Worm (Caenorhabditis elegans) whole organism, early embryonic: ENCODE results near the gene cysl-2.

Experiments
- F13C5.2 ChIP-seq: sonication (generic microtip); optimal IDR thresholded peaks from 2 replicates; lab custom pipeline; 2017; ENCODE audit warnings: mild to moderate bottlenecking, missing genetic modification characterization, inconsistent platforms, missing compliant biosample characterization
- ama-1 ChIP-seq: fragments of 150-350 bp; optimal IDR thresholded peaks from 2 replicates; lab custom pipeline; 2014

ce11 chrII:14507563-14507962, 13.3 kb upstream of the cysl-2 start, which contains the start of the genes K10H10.7 and K10H10.10:
- TF ChIP-seq ama-1 (lab: Kevin White, UChicago), result no peak
- TF ChIP-seq F13C5.2 (tag; lab: Kevin White, UChicago), result no peak
